Fruit fly (Drosophila melanogaster): ENCODE results near the gene Phlpp.

Gene Phlpp

DNA sequence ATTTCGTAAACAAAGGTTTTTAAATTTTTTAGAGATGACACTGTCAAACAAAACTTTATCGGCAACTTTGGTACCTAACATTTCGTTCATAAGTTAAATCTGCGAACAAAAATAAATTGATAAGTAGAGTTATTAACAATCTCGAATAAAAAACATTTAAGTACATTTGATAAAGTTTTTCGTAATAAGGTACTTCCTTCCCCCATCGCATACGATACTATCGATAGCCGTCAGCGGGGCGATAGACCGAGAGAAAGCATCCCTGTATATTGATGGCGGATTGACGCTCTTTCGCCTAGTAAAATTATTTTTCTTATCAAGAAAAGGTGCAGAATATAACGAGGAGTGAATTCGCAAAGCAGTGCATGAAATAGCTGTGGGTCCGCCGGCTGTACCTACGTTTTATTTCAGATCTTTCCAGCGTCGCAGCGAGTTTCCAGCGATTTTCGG, 13.8 kb upstream of the Phlpp start, which contains the start of the genes Ttc19 and Acn (continued):
- peak; percentile 85 for TF ChIP-seq Atf3 (GFP tag; optimal IDR thresholded peaks at IDR 0.05)
- TF ChIP-seq cas (GFP tag; IDR thresholded peaks at IDR 0.05), result peak; percentile 68; the same call in 1 of the 2 replicates
- TF ChIP-seq Dip2 (GFP tag; IDR thresholded peaks at IDR 0.05), result no peak
- peak; percentile 51 for TF ChIP-seq CG12299 (tag; optimal IDR thresholded peaks at IDR 0.05)
- TF ChIP-seq CG34224 (GFP tag; IDR thresholded peaks at IDR 0.05; ENCODE audit: partially characterized antibody), result peak; percentile 91
- TF ChIP-seq zfh2 (GFP tag; optimal IDR thresholded peaks at IDR 0.05), result peak; percentile 93
- no peak for TF ChIP-seq tll (GFP tag; optimal IDR thresholded peaks at IDR 0.05)
- TF ChIP-seq CG16863 (GFP tag; optimal IDR thresholded peaks at IDR 0.05), result peak; percentile 89
- peak; percentile 91 for TF ChIP-seq jumu (GFP tag; optimal IDR thresholded peaks at IDR 0.05)
- no peak for TF ChIP-seq sd (tag; optimal IDR thresholded peaks at IDR 0.05)
- TF ChIP-seq CG33557 (GFP tag; optimal IDR thresholded peaks at IDR 0.05), result peak; percentile 75
- TF ChIP-seq ewg (GFP tag; optimal IDR thresholded peaks at IDR 0.05), result peak; percentile 66
- peak; percentile 82 for TF ChIP-seq CG7556 (GFP tag; optimal IDR thresholded peaks at IDR 0.05)
- TF ChIP-seq H2.0 (GFP tag; IDR thresholded peaks at IDR 0.05), result peak; percentile 84
- TF ChIP-seq Gsc (GFP tag; IDR thresholded peaks at IDR 0.05), result 0 out of 2 replicates have a peak, but pooled peaks have one; percentile 20
- peak; percentile 82 for TF ChIP-seq ssp (GFP tag; IDR thresholded peaks at IDR 0.05)
- TF ChIP-seq Dfd (GFP tag; optimal IDR thresholded peaks at IDR 0.05), result no peak
- TF ChIP-seq vnd (GFP tag; IDR thresholded peaks at IDR 0.05; ENCODE audit: partially characterized antibody), result peak; percentile 96
- peak; percentile 86 for TF ChIP-seq Sox102F (GFP tag; optimal IDR thresholded peaks at IDR 0.05)
- peak; percentile 98 for TF ChIP-seq CG16813 (GFP tag; IDR thresholded peaks at IDR 0.05; ENCODE audit: partially characterized antibody)
- TF ChIP-seq MBD-R2 (GFP tag; IDR thresholded peaks at IDR 0.05), result peak; percentile 95
- peak; percentile 56 for TF ChIP-seq trh (GFP tag; optimal IDR thresholded peaks at IDR 0.05)
- TF ChIP-seq gem (tag; optimal IDR thresholded peaks at IDR 0.05), result peak; percentile 88
- peak; percentile 86 for TF ChIP-seq CG12659 (GFP tag; optimal IDR thresholded peaks at IDR 0.05)
- TF ChIP-seq cad (GFP tag; optimal IDR thresholded peaks at IDR 0.05), result no peak
- TF ChIP-seq CG34422 (GFP tag; IDR thresholded peaks at IDR 0.05), result peak; percentile 92
- TF ChIP-seq CG2199 (GFP tag; IDR thresholded peaks at IDR 0.05), result no peak
- TF ChIP-seq Myb (GFP tag; optimal IDR thresholded peaks at IDR 0.05), result peak; percentile 88
- peak; percentile 88 for TF ChIP-seq CoRest (tag; optimal IDR thresholded peaks at IDR 0.05)
- TF ChIP-seq insv (GFP tag; optimal IDR thresholded peaks at IDR 0.05), result peak in 1 of 2 experiments; percentile 66
- TF ChIP-seq Ravus (GFP tag; IDR thresholded peaks at IDR 0.05), result peak; percentile 18; the same call in 1 of the 2 replicates
- TF ChIP-seq Dbx (GFP tag; IDR thresholded peaks at IDR 0.05), result peak; percentile 90
- TF ChIP-seq Eip74EF (GFP tag; optimal IDR thresholded peaks at IDR 0.05), result no peak
- TF ChIP-seq CG7928 (GFP tag; optimal IDR thresholded peaks at IDR 0.05), result peak; percentile 49
- peak; percentile 59 for TF ChIP-seq CG3838 (GFP tag; optimal IDR thresholded peaks at IDR 0.05)
- peak; percentile 98 for TF ChIP-seq sens (GFP tag)
- peak; percentile 61 for TF ChIP-seq CG5245 (GFP tag; optimal IDR thresholded peaks at IDR 0.05)
- TF ChIP-seq onecut (GFP tag; IDR thresholded peaks at IDR 0.05), result peak; percentile 72
- peak; percentile 73 for TF ChIP-seq pzg (GFP tag; optimal IDR thresholded peaks at IDR 0.05)
- TF ChIP-seq hkb (optimal IDR thresholded peaks at IDR 0.05), result no peak
- TF ChIP-seq hkb (GFP tag; IDR thresholded peaks at IDR 0.05), result peak; percentile 84
- peak; percentile 77 for TF ChIP-seq CG7372 (GFP tag; IDR thresholded peaks at IDR 0.05)
- TF ChIP-seq Xrp1 (GFP tag; IDR thresholded peaks at IDR 0.05), result peak; percentile 89
- peak; percentile 96 for TF ChIP-seq CG14860 (GFP tag; IDR thresholded peaks at IDR 0.05; ENCODE audit: partially characterized antibody)
- TF ChIP-seq MTF-1 (GFP tag; optimal IDR thresholded peaks at IDR 0.05; ENCODE audit: borderline replicate concordance), result no peak
- peak; percentile 65 for TF ChIP-seq CG13123 (GFP tag; optimal IDR thresholded peaks at IDR 0.05)
- no peak for TF ChIP-seq kni (GFP tag; optimal IDR thresholded peaks at IDR 0.05)
- peak; percentile 54 for TF ChIP-seq CG3065 (GFP tag; optimal IDR thresholded peaks at IDR 0.05)
- TF ChIP-seq CG30020 (tag; optimal IDR thresholded peaks at IDR 0.05), result peak; percentile 83
- TF ChIP-seq shn (GFP tag; optimal IDR thresholded peaks at IDR 0.05), result peak; percentile 90
- TF ChIP-seq NFAT (GFP tag; IDR thresholded peaks at IDR 0.05), result peak; percentile 76

Measured in whole organism, embryonic.